Worm (Caenorhabditis elegans) whole organism, early embryonic: Measurements from ENCODE around the gene F58G11.4.

Experiments used
- F13C5.2 ChIP-seq: sonication (generic microtip); optimal IDR thresholded peaks from 2 replicates; lab custom pipeline; 2017; ENCODE audit warnings: mild to moderate bottlenecking, missing genetic modification characterization, inconsistent platforms, missing compliant biosample characterization
- ama-1 ChIP-seq: fragments of 150-350 bp; optimal IDR thresholded peaks from 2 replicates; lab custom pipeline; 2014
- ceh-13 ChIP-seq: fragments of 200-800 bp; sonication (Bioruptor generic); optimal IDR thresholded peaks from 2 replicates; lab custom pipeline; 2018; ENCODE audit warnings: mild to moderate bottlenecking, missing genetic modification characterization, missing compliant biosample characterization
- ceh-36 ChIP-seq: sonication (generic microtip); optimal IDR thresholded peaks from 2 replicates; lab custom pipeline; 2016; ENCODE audit warnings: missing genetic modification characterization, inconsistent platforms, missing compliant biosample characterization
- ets-7 ChIP-seq: sonication (generic microtip); optimal IDR thresholded peaks from 2 replicates; lab custom pipeline; 2016; ENCODE audit warnings: missing genotype, missing genetic modification characterization, missing compliant biosample characterization
- hnd-1 ChIP-seq: sonication (generic microtip); optimal IDR thresholded peaks from 2 replicates; lab custom pipeline; 2016; ENCODE audit warnings: missing genetic modification characterization, missing compliant biosample characterization
- scrt-1 ChIP-seq: fragments of 200-800 bp; sonication (Bioruptor generic); IDR thresholded peaks from 2 replicates; pipeline ENCODE4 v1.3.6; 2022; ENCODE audit warnings: missing genetic modification characterization, missing compliant biosample characterization
- tbx-11 ChIP-seq: fragments of 200-800 bp; sonication (Bioruptor generic); IDR thresholded peaks from 2 replicates; pipeline ENCODE4 v1.3.6; 2022; ENCODE audit warnings: missing genetic modification characterization, missing compliant biosample characterization

- no peak for TF ChIP-seq ama-1
- TF ChIP-seq tbx-11, result no peak
- TF ChIP-seq scrt-1, result no peak
- TF ChIP-seq F13C5.2 (tag; lab: Kevin White, UChicago), result no peak
- no peak for TF ChIP-seq hnd-1 (tag; lab: Kevin White, UChicago)
- no peak for TF ChIP-seq ets-7 (tag; lab: Kevin White, UChicago)
- TF ChIP-seq ceh-13 (GFP tag; lab: Kevin White, UChicago), result no peak
- TF ChIP-seq ceh-36, result no peak
Measured at ce11 chrV:13679859-13680258, 7.5 kb downstream of the F58G11.4 start.
